Fruit fly (Drosophila melanogaster): ENCODE results near the gene Drsl1.

The Drsl1 gene

dm6 chr3L:3351814-3352359 lies 16.3 kb upstream of the Drsl1 start:
- TF ChIP-seq CG17801 (GFP tag; optimal IDR thresholded peaks at IDR 0.05; ENCODE audit: partially characterized antibody), result no peak

- TF ChIP-seq CG17801 (GFP tag; optimal IDR thresholded peaks at IDR 0.05; ENCODE audit: partially characterized antibody), result no peak
Measured at dm6 chr3L:3350572-3351343, 15.2 kb upstream of the Drsl1 start.

- TF ChIP-seq CG17801 (GFP tag; optimal IDR thresholded peaks at IDR 0.05; ENCODE audit: partially characterized antibody), result no peak
Measured at dm6 chr3L:3349825-3350123, 14.2 kb upstream of the Drsl1 start.

dm6 chr3L:3348956-3349824 lies 13.6 kb upstream of the Drsl1 start:
- no peak for TF ChIP-seq CG17801 (GFP tag; optimal IDR thresholded peaks at IDR 0.05; ENCODE audit: partially characterized antibody)

dm6 chr3L:3346294-3346693 lies 10.7 kb upstream of the Drsl1 start:
- TF ChIP-seq CG17801 (GFP tag; optimal IDR thresholded peaks at IDR 0.05; ENCODE audit: partially characterized antibody), result no peak

- TF ChIP-seq CG17801 (GFP tag; optimal IDR thresholded peaks at IDR 0.05; ENCODE audit: partially characterized antibody), result no peak
Measured at dm6 chr3L:3344528-3344927, 8.9 kb upstream of the Drsl1 start.

- TF ChIP-seq CG17801 (GFP tag; optimal IDR thresholded peaks at IDR 0.05; ENCODE audit: partially characterized antibody), result no peak
Measured at dm6 chr3L:3343260-3343659, 7.7 kb upstream of the Drsl1 start.

dm6 chr3L:3342307-3342940 lies 6.8 kb upstream of the Drsl1 start:
- no peak for TF ChIP-seq CG17801 (GFP tag; optimal IDR thresholded peaks at IDR 0.05; ENCODE audit: partially characterized antibody)

- peak; percentile 11 for TF ChIP-seq CG17801 (GFP tag; optimal IDR thresholded peaks at IDR 0.05; ENCODE audit: partially characterized antibody)
Measured at dm6 chr3L:3339695-3340226, 4.2 kb upstream of the Drsl1 start.

- TF ChIP-seq CG17801 (GFP tag; optimal IDR thresholded peaks at IDR 0.05; ENCODE audit: partially characterized antibody), result no peak
Measured at dm6 chr3L:3338882-3339590, 3.4 kb upstream of the Drsl1 start.

dm6 chr3L:3338028-3338855 lies 2.7 kb upstream of the Drsl1 start:
- TF ChIP-seq CG17801 (GFP tag; optimal IDR thresholded peaks at IDR 0.05; ENCODE audit: partially characterized antibody), result no peak

- no peak for TF ChIP-seq CG17801 (GFP tag; optimal IDR thresholded peaks at IDR 0.05; ENCODE audit: partially characterized antibody)
Measured at dm6 chr3L:3337345-3337928, 1.8 kb upstream of the Drsl1 start.

dm6 chr3L:3336368-3337164 lies 978 bp upstream of the Drsl1 start, which contains the start of the genes Drsl6 and kst:
Drsl6 (minus strand) TSS chr3L:3336418.
kst (plus strand) TSS chr3L:3336860.
- TF ChIP-seq CG17801 (GFP tag; optimal IDR thresholded peaks at IDR 0.05; ENCODE audit: partially characterized antibody), result peak; percentile 87
